Worm (Caenorhabditis elegans) whole organism, L2 larva: Measurements from ENCODE around the gene F54D5.23.

Experiments used
- crh-2 ChIP-seq: sonication (generic microtip); optimal IDR thresholded peaks from 2 replicates; lab custom pipeline; 2017; ENCODE audit warnings: missing biosample characterization, missing genetic modification characterization
- elt-1 ChIP-seq: fragments of 150-350 bp; optimal IDR thresholded peaks from 2 replicates; lab custom pipeline; 2014; ENCODE audit warnings: missing biosample characterization, missing genetic modification characterization
- nhr-129 ChIP-seq: fragments of 150-350 bp; optimal IDR thresholded peaks from 2 replicates; lab custom pipeline; 2014; ENCODE audit warnings: missing biosample characterization, missing genetic modification characterization
- nhr-237 ChIP-seq: fragments of 150-350 bp; optimal IDR thresholded peaks from 2 replicates; lab custom pipeline; 2014; ENCODE audit warnings: missing biosample characterization, missing genetic modification characterization
- nhr-25 ChIP-seq: fragments of 150-350 bp; sonication (generic microtip); optimal IDR thresholded peaks from 3 replicates; lab custom pipeline; 2014; ENCODE audit warnings: missing biosample characterization, missing genetic modification characterization
- unc-62 ChIP-seq: fragments of 150-350 bp; optimal IDR thresholded peaks from 2 replicates; lab custom pipeline; 2014; ENCODE audit warnings: missing biosample characterization, missing genetic modification reagents, missing genetic modification characterization
- zag-1 ChIP-seq: fragments of 150-350 bp; optimal IDR thresholded peaks from 2 replicates; lab custom pipeline; 2014; ENCODE audit warnings: missing biosample characterization, missing genetic modification characterization
- ztf-11 ChIP-seq: sonication (generic microtip); optimal IDR thresholded peaks from 2 replicates; lab custom pipeline; 2017; ENCODE audit warnings: missing biosample characterization, missing genetic modification characterization

ce11 chrII:11535429-11535828 lies 33.7 kb downstream of the F54D5.23 start:
- TF ChIP-seq ztf-11 (tag; lab: Kevin White, UChicago) (no peak), nhr-25 (tag; lab: Kevin White, UChicago) (no peak), crh-2 (no peak), elt-1 (no peak), zag-1 (tag; lab: Kevin White, UChicago) (no peak), nhr-129 (no peak), unc-62 (no peak), nhr-237 (no peak)
